Fruit fly (Drosophila melanogaster) whole organism, embryonic: ENCODE measurements around the gene fzo.

ENCODE experiments used
- Adf1 ChIP-seq: fragments of 200-800 bp; sonication (Bioruptor generic); IDR thresholded peaks from 2 replicates; pipeline ENCODE4 v1.3.6; 2022; ENCODE audit warnings: missing biosample characterization, missing genetic modification characterization
- Aef1 ChIP-seq: fragments of 200-800 bp; sonication (Bioruptor generic); IDR thresholded peaks from 3 replicates; pipeline ENCODE4 v1.3.6; 2022; ENCODE audit warnings: missing biosample characterization, missing genetic modification characterization
- Awh ChIP-seq: fragments of 200-800 bp; sonication (Bioruptor generic); IDR thresholded peaks from 2 replicates; pipeline ENCODE4, ENCODE4 v1.3.6; 2022; ENCODE audit warnings: missing biosample characterization, missing genetic modification characterization
- CG10431 ChIP-seq: fragments of 200-800 bp; sonication (Bioruptor generic); optimal IDR thresholded peaks from 3 replicates; lab custom pipeline; 2018; ENCODE audit warnings: missing biosample characterization, mild to moderate bottlenecking, missing genetic modification characterization
- CG10543 ChIP-seq: fragments of 200-800 bp; sonication (Bioruptor generic); optimal IDR thresholded peaks from 3 replicates; lab custom pipeline; 2017; ENCODE audit warnings: missing biosample characterization, mild to moderate bottlenecking, missing genetic modification characterization, moderate library complexity
- CG11093 ChIP-seq: fragments of 200-800 bp; sonication (Bioruptor generic); IDR thresholded peaks from 3 replicates; pipeline ENCODE4 v1.3.6; 2022; ENCODE audit warnings: missing biosample characterization, missing genetic modification characterization
- CG13287 ChIP-seq: fragments of 200-800 bp; sonication (Bioruptor generic); IDR thresholded peaks from 2 replicates; pipeline ENCODE4 v1.3.6; 2022; ENCODE audit warnings: missing biosample characterization, missing genetic modification characterization; ENCODE audit not compliant: partially characterized antibody
- CG13424 ChIP-seq: fragments of 200-800 bp; sonication (Bioruptor generic); optimal IDR thresholded peaks from 2 replicates; lab custom pipeline; 2019; ENCODE audit warnings: missing biosample characterization, mild to moderate bottlenecking, missing genetic modification characterization, moderate library complexity
- CG1647 ChIP-seq: fragments of 200-800 bp; sonication (Bioruptor generic); optimal IDR thresholded peaks from 3 replicates; lab custom pipeline; 2016; ENCODE audit warnings: missing biosample characterization, missing genetic modification characterization
- CG17186 ChIP-seq: fragments of 200-800 bp; sonication (Bioruptor generic); optimal IDR thresholded peaks from 3 replicates; lab custom pipeline; 2017; ENCODE audit warnings: missing biosample characterization, missing genetic modification reagents, missing genetic modification characterization
- CG2116 ChIP-seq: fragments of 200-800 bp; sonication (Bioruptor generic); optimal IDR thresholded peaks from 3 replicates; lab custom pipeline; 2018; ENCODE audit warnings: missing biosample characterization, mild to moderate bottlenecking, missing genetic modification characterization
- CG34224 ChIP-seq: fragments of 200-800 bp; sonication (Bioruptor generic); IDR thresholded peaks from 3 replicates; pipeline ENCODE4 v1.3.6; 2022; ENCODE audit warnings: missing biosample characterization, missing genetic modification characterization; ENCODE audit not compliant: partially characterized antibody
- CG3726 ChIP-seq: fragments of 200-800 bp; sonication (Bioruptor generic); IDR thresholded peaks from 3 replicates; pipeline ENCODE4, ENCODE4 v1.3.6; 2022; ENCODE audit warnings: missing biosample characterization, missing genetic modification characterization
- CG5953 ChIP-seq: fragments of 200-800 bp; sonication (Bioruptor generic); IDR thresholded peaks from 2 replicates; pipeline ENCODE4 v1.3.6; 2022; ENCODE audit warnings: missing biosample characterization, missing genetic modification characterization
- CG6654 ChIP-seq: fragments of 200-800 bp; sonication (Bioruptor generic); optimal IDR thresholded peaks from 2 replicates; lab custom pipeline; 2017; ENCODE audit warnings: missing biosample characterization, mild to moderate bottlenecking, missing genetic modification characterization
- CG8290 ChIP-seq, 3 experiments: fragments of 200-800 bp; sonication (Bioruptor generic); optimal IDR thresholded peaks; 2 replicates each; lab custom pipeline; 2016 to 2019; ENCODE audit warnings: missing biosample characterization in 3 of 3, missing genetic modification characterization in 3 of 3, mild to moderate bottlenecking in 2 of 3, moderate library complexity in 1 of 3
- CG8924 ChIP-seq: fragments of 200-800 bp; optimal IDR thresholded peaks from 3 replicates; lab custom pipeline; 2019; ENCODE audit warnings: missing biosample characterization, mild to moderate bottlenecking, missing genetic modification characterization, moderate library complexity
- CG9215 ChIP-seq: fragments of 200-800 bp; sonication (Bioruptor generic); IDR thresholded peaks from 2 replicates; pipeline ENCODE4 v1.3.6; 2022; ENCODE audit warnings: missing biosample characterization, missing genetic modification characterization
- CG9817 ChIP-seq: fragments of 200-800 bp; sonication (Bioruptor generic); optimal IDR thresholded peaks from 2 replicates; lab custom pipeline; 2018; ENCODE audit warnings: missing biosample characterization, mild to moderate bottlenecking, missing genetic modification characterization, moderate library complexity
- CG9876 ChIP-seq: fragments of 200-800 bp; sonication (Bioruptor generic); optimal IDR thresholded peaks from 2 replicates; lab custom pipeline; 2016; ENCODE audit warnings: missing biosample characterization, missing genetic modification characterization
- Dfd ChIP-seq, 2 experiments: fragments of >200 bp; optimal IDR thresholded peaks; 2 replicates each; lab custom pipeline; 2017; ENCODE audit warnings: missing biosample characterization in 2 of 2, missing genetic modification characterization in 2 of 2
- Dp ChIP-seq: fragments of 200-800 bp; sonication (Bioruptor generic); optimal IDR thresholded peaks from 2 replicates; lab custom pipeline; 2018; ENCODE audit warnings: missing biosample characterization, mild to moderate bottlenecking, missing genetic modification characterization, moderate library complexity
- ERR ChIP-seq: fragments of 200-800 bp; sonication (Bioruptor generic); optimal IDR thresholded peaks from 2 replicates; lab custom pipeline; 2016; ENCODE audit warnings: missing biosample characterization, missing genetic modification characterization
- Elba2 ChIP-seq: fragments of 200-800 bp; sonication (Bioruptor generic); optimal IDR thresholded peaks from 3 replicates; lab custom pipeline; 2016; ENCODE audit warnings: missing biosample characterization, missing genetic modification characterization
- Fer3 ChIP-seq: fragments of 200-800 bp; sonication (Bioruptor generic); optimal IDR thresholded peaks from 2 replicates; lab custom pipeline; 2018; ENCODE audit warnings: missing biosample characterization, mild to moderate bottlenecking, missing genetic modification characterization, moderate library complexity
- Ptx1 ChIP-seq: fragments of 200-800 bp; sonication (Bioruptor generic); IDR thresholded peaks from 2 replicates; pipeline ENCODE4 v1.3.6; 2022; ENCODE audit warnings: missing biosample characterization, missing genetic modification characterization
- Trl ChIP-seq, 3 experiments: fragments of >200 bp in 2 of 3; fragments of 200-800 bp in 1 of 3; sonication (Bioruptor generic) in 1 of 3; optimal IDR thresholded peaks; 2 replicates in 1 of 3; 3 replicates in 2 of 3; lab custom pipeline; 2016 to 2017; ENCODE audit warnings: missing biosample characterization in 1 of 3, missing genetic modification characterization in 1 of 3
- al ChIP-seq: fragments of 200-800 bp; sonication (Bioruptor generic); IDR thresholded peaks from 2 replicates; pipeline ENCODE4 v1.3.6; 2022; ENCODE audit warnings: missing biosample characterization, missing genetic modification characterization
- amos ChIP-seq: fragments of 200-800 bp; sonication (Bioruptor generic); IDR thresholded peaks from 2 replicates; pipeline ENCODE4 v1.3.6; 2022; ENCODE audit warnings: missing biosample characterization, missing genetic modification characterization; ENCODE audit not compliant: partially characterized antibody
- btn ChIP-seq: fragments of 200-800 bp; sonication (Bioruptor generic); optimal IDR thresholded peaks from 2 replicates; lab custom pipeline; 2016; ENCODE audit warnings: missing biosample characterization, missing genetic modification characterization
- cato ChIP-seq: fragments of 200-800 bp; sonication (Bioruptor generic); optimal IDR thresholded peaks from 2 replicates; lab custom pipeline; 2016; ENCODE audit warnings: missing biosample characterization, missing genetic modification characterization, borderline replicate concordance
- cg ChIP-seq: fragments of 200-800 bp; sonication (Bioruptor generic); optimal IDR thresholded peaks from 3 replicates; lab custom pipeline; 2019; ENCODE audit warnings: missing biosample characterization, mild to moderate bottlenecking, missing genetic modification characterization, moderate library complexity
- chm ChIP-seq: fragments of 200-800 bp; sonication (Bioruptor generic); IDR thresholded peaks from 2 replicates; pipeline ENCODE4 v1.3.6; 2022; ENCODE audit warnings: missing biosample characterization, missing genetic modification characterization
- danr ChIP-seq: fragments of 200-800 bp; sonication (Bioruptor generic); IDR thresholded peaks from 2 replicates; pipeline ENCODE4 v1.3.6; 2022; ENCODE audit warnings: missing biosample characterization, missing genetic modification characterization
- en ChIP-seq: fragments of 200-800 bp; sonication (Bioruptor generic); optimal IDR thresholded peaks from 2 replicates; lab custom pipeline; 2016; ENCODE audit warnings: missing biosample characterization, missing genetic modification characterization
- hb ChIP-seq: fragments of 200-800 bp; sonication (Bioruptor generic); IDR thresholded peaks from 3 replicates; pipeline ENCODE4 v1.3.6; 2022; ENCODE audit warnings: missing biosample characterization, missing genetic modification characterization; ENCODE audit not compliant: partially characterized antibody
- kni ChIP-seq: fragments of 200-800 bp; sonication (Bioruptor generic); optimal IDR thresholded peaks from 3 replicates; lab custom pipeline; 2017; ENCODE audit warnings: mild to moderate bottlenecking, missing biosample characterization, missing genetic modification reagents, missing genetic modification characterization
- mld ChIP-seq: fragments of 200-800 bp; sonication (Bioruptor generic); IDR thresholded peaks from 3 replicates; pipeline ENCODE4 v1.3.6; 2022; ENCODE audit warnings: missing biosample characterization, missing genetic modification characterization; ENCODE audit not compliant: partially characterized antibody
- nmo ChIP-seq: fragments of 200-800 bp; sonication (Bioruptor generic); optimal IDR thresholded peaks from 2 replicates; lab custom pipeline; 2018; ENCODE audit warnings: missing biosample characterization, mild to moderate bottlenecking, missing genetic modification characterization, moderate library complexity
- nom ChIP-seq: fragments of 200-800 bp; sonication (Bioruptor generic); optimal IDR thresholded peaks from 2 replicates; lab custom pipeline; 2017; ENCODE audit warnings: missing biosample characterization, missing genetic modification characterization, mild to moderate bottlenecking, moderate library complexity, missing genetic modification reagents
- peb ChIP-seq: fragments of 200-800 bp; sonication (Bioruptor generic); IDR thresholded peaks from 2 replicates; pipeline ENCODE4 v1.3.6; 2022; ENCODE audit warnings: missing biosample characterization, missing genetic modification characterization
- pnt ChIP-seq: fragments of 200-800 bp; sonication (Bioruptor generic); optimal IDR thresholded peaks from 3 replicates; lab custom pipeline; 2016; ENCODE audit warnings: missing biosample characterization, missing genetic modification characterization
- pzg ChIP-seq: fragments of 200-800 bp; sonication (Bioruptor generic); optimal IDR thresholded peaks from 3 replicates; lab custom pipeline; 2018; ENCODE audit warnings: missing biosample characterization, mild to moderate bottlenecking, missing genetic modification characterization, moderate library complexity
- tgo ChIP-seq: fragments of 200-800 bp; sonication (Bioruptor generic); IDR thresholded peaks from 3 replicates; pipeline ENCODE4 v1.3.6; 2022; ENCODE audit warnings: missing biosample characterization, missing genetic modification characterization
- ttk ChIP-seq: fragments of 200-800 bp; sonication (Bioruptor generic); IDR thresholded peaks from 2 replicates; pipeline ENCODE4 v2.1.2; 2022; ENCODE audit warnings: missing biosample characterization, missing genetic modification characterization
- vnd ChIP-seq: fragments of 200-800 bp; sonication (Bioruptor generic); IDR thresholded peaks from 3 replicates; pipeline ENCODE4 v1.3.6; 2022; ENCODE audit warnings: missing biosample characterization, missing genetic modification characterization; ENCODE audit not compliant: partially characterized antibody
- zfh2 ChIP-seq: fragments of 200-800 bp; sonication (Bioruptor generic); optimal IDR thresholded peaks from 2 replicates; lab custom pipeline; 2016; ENCODE audit warnings: missing biosample characterization, missing genetic modification characterization

fzo gene

DNA sequence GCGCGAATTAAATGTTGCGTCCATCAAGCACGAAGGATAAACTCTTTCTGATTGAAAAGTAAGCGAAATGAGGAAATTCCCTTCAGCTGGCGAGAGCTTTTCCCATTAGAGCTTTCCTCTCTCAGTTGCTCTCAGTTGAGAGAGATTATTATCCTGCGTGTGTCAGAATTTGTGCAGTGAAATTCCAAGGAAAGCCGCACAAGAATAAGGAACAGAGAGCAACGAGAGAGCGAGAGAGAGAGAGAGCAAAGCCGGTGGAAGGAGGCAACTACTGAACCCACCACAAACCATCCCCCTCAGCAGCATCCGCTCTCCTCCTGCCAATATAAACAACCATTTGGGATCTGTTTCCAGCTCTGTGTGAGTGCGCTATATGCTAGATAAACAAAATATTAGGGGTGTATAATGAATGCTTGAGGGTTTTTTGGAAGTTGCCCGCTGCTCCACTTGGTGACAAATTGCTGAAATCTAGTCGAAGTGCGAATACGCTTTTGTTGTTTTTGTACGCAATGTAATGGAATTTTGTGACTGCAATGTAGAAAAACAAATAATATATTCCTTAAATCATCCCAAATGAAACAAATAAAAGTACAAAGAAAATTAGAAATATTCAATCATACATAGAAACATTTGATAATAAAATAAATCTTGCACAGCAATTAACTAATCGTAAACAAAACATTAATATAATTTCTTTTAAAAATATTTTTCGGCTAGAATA, 45.2 kb upstream of the fzo start, which contains the start of gene CG4467 (continued):
- TF ChIP-seq al (GFP tag; lab: Robert Waterston, UW), result no peak
- TF ChIP-seq CG10543, result peak; percentile 5
- TF ChIP-seq pnt, result no peak
- TF ChIP-seq Dfd (GFP tag; optimal IDR thresholded peaks at IDR 0.05; lab: Kevin White, UChicago), result no peak
- peak; percentile 88 for TF ChIP-seq Trl (optimal IDR thresholded peaks at IDR 0.05; lab: Kevin White, UChicago)
- peak; percentile 39 for TF ChIP-seq Trl (GFP tag; optimal IDR thresholded peaks at IDR 0.05; lab: Kevin White, UChicago)
- no peak for TF ChIP-seq CG6654 (GFP tag; lab: Kevin White, UChicago)
- peak; percentile 37 for TF ChIP-seq cg
- TF ChIP-seq danr (GFP tag; lab: Robert Waterston, UW), result no peak
- TF ChIP-seq Ptx1 (GFP tag; lab: Robert Waterston, UW), result no peak
- no peak for TF ChIP-seq CG5953 (GFP tag; lab: Robert Waterston, UW)
- TF ChIP-seq CG3726, result no peak
- TF ChIP-seq CG13424 (tag; lab: Kevin White, UChicago), result no peak
- no peak for TF ChIP-seq Adf1 (GFP tag; lab: Robert Waterston, UW)
- TF ChIP-seq Elba2 (GFP tag; lab: Kevin White, UChicago), result no peak
- peak; percentile 9 for TF ChIP-seq CG8924 (tag; lab: Kevin White, UChicago)
- no peak for TF ChIP-seq CG9876 (GFP tag; lab: Kevin White, UChicago)
- peak; percentile 3 for TF ChIP-seq nom (GFP tag; lab: Kevin White, UChicago)
- TF ChIP-seq CG13287, result no peak
- no peak for TF ChIP-seq CG8290 (GFP tag; optimal IDR thresholded peaks at IDR 0.05; lab: Kevin White, UChicago)
- TF ChIP-seq CG8290 (tag; optimal IDR thresholded peaks at IDR 0.05; lab: Kevin White, UChicago), result peak in 1 of 2 experiments; percentile 36
- no peak for TF ChIP-seq hb

DNA sequence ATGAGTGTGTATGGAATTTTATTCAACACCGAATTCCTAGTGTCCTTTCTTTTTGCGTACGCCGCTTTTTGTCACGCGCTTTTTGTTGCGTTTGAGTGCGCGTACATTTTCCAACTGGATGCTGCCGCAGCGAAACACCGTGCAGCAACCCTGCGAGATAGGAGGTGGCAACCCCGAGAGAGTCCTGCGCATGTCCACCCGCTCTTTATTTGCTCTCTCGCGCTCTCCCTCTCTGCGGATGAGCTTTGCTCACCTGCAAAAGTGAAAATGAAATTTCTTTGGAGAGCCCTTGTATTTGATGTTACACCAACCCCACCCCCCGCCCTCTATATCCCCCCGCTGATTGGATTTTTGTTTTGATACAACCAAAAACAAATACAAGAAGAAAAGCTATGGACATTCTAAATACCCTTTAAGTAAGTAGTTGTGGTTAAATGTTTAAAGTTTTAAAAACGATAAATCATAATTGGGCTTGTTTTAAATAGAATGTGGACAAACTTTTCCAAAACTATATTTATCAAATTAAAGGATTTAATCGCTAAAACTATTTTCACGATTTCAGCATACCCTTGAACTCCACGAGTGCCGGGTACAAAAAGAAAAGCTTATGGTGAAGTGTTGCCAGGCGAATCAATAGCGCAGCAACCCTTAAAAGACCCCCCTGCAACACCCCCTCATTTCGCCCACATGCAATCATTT, 36.2 kb upstream of the fzo start:
- TF ChIP-seq peb (GFP tag; lab: Robert Waterston, UW), result peak; percentile 45; the same call in 1 of the 2 replicates
- peak; percentile 76 for TF ChIP-seq tgo (GFP tag; lab: Robert Waterston, UW)
- TF ChIP-seq CG34224 (GFP tag; lab: Robert Waterston, UW), result no peak
- TF ChIP-seq amos (GFP tag; lab: Robert Waterston, UW), result no peak
- TF ChIP-seq Aef1 (GFP tag; lab: Robert Waterston, UW), result peak; percentile 61
- TF ChIP-seq vnd, result no peak
- TF ChIP-seq pzg (GFP tag; lab: Kevin White, UChicago), result no peak
- TF ChIP-seq CG17186 (GFP tag; lab: Kevin White, UChicago), result no peak
- peak; percentile 81 for TF ChIP-seq nmo (GFP tag; lab: Kevin White, UChicago)
- no peak for TF ChIP-seq Dp (GFP tag; lab: Kevin White, UChicago)
- no peak for TF ChIP-seq cato (GFP tag; lab: Kevin White, UChicago)
- TF ChIP-seq CG10431 (GFP tag; lab: Kevin White, UChicago), result no peak
- TF ChIP-seq Fer3 (tag; lab: Kevin White, UChicago), result peak; percentile 83
- TF ChIP-seq CG9215 (GFP tag; lab: Robert Waterston, UW), result no peak
- peak; percentile 48 for TF ChIP-seq CG9817 (tag; lab: Kevin White, UChicago)
- peak; percentile 39; the same call in 1 of the 2 replicates for TF ChIP-seq ttk
- TF ChIP-seq btn (GFP tag; lab: Kevin White, UChicago), result no peak
- no peak for TF ChIP-seq CG9876 (GFP tag; lab: Kevin White, UChicago)
- TF ChIP-seq en (GFP tag; lab: Kevin White, UChicago), result no peak
- TF ChIP-seq zfh2 (GFP tag; lab: Kevin White, UChicago), result peak; percentile 46
- 0 out of 2 replicates have a peak, but pooled peaks have one; percentile 11 for TF ChIP-seq al (GFP tag; lab: Robert Waterston, UW)
- peak; percentile 42; the same call in 1 of the 2 replicates for TF ChIP-seq Awh (GFP tag; lab: Robert Waterston, UW)
- TF ChIP-seq kni (GFP tag; lab: Kevin White, UChicago), result no peak
- no peak for TF ChIP-seq mld (GFP tag; lab: Robert Waterston, UW)
- TF ChIP-seq CG11093 (GFP tag; lab: Robert Waterston, UW), result peak; percentile 56; the same call in 1 of the 3 replicates
- TF ChIP-seq ERR, result no peak
- TF ChIP-seq CG2116, result no peak
- TF ChIP-seq CG1647, result peak; percentile 13
- no peak for TF ChIP-seq chm (GFP tag; lab: Robert Waterston, UW)
